Worm (Caenorhabditis elegans): ENCODE measurements around the gene srh-258.

DNA sequence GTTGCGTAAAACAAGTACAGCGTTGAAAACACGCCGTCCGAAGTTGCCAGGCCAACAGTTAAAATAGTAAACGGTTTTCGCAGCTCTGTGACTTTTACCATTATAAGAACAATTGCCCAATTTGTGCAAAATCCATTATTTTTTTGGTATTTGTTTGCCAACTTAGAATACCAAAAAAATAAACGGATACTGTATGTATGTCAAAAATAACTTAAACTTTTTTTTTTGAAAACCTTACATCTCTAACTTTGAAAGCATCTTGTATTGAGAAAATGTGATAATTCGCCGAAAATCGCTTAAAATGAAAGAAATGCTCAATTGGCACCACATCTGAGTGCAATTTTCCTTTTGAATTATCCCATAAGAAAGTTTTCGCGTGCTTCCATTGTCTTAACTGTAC lies 6.2 kb upstream of the srh-258 start, which contains the start of gene fbxa-199:
- TF ChIP-seq fos-1 (tag; optimal IDR thresholded peaks at IDR 0.05) (no peak), nhr-77 (tag; optimal IDR thresholded peaks at IDR 0.05) (no peak), nhr-237 (tag; optimal IDR thresholded peaks at IDR 0.05) (no peak), egl-27 (tag; optimal IDR thresholded peaks at IDR 0.05) (no peak), elt-1 (tag; optimal IDR thresholded peaks at IDR 0.05) (no peak), unc-39 (tag; optimal IDR thresholded peaks at IDR 0.05) (no peak), lin-13 (GFP tag; optimal IDR thresholded peaks at IDR 0.05) (no peak), ceh-16 (tag; optimal IDR thresholded peaks at IDR 0.05) (no peak), ama-1 (optimal IDR thresholded peaks at IDR 0.05) (no peak), zag-1 (tag; optimal IDR thresholded peaks at IDR 0.05) (no peak), nhr-6 (tag; optimal IDR thresholded peaks at IDR 0.05) (no peak), ztf-4 (tag; optimal IDR thresholded peaks at IDR 0.05) (no peak), nhr-129 (tag; optimal IDR thresholded peaks at IDR 0.05) (no peak)

Data from whole organism, L2 larva.